Worm (Caenorhabditis elegans) whole organism, mixed stage, embryonic: ENCODE data around the gene fkb-4.

Experiments used
- flh-1 ChIP-seq: fragments of 200-800 bp; sonication (Bioruptor generic); optimal IDR thresholded peaks from 2 replicates; lab custom pipeline; 2018; ENCODE audit warnings: mild to moderate bottlenecking, missing genetic modification characterization, moderate library complexity, missing compliant biosample characterization
- lin-13 ChIP-seq: fragments of 150-350 bp; optimal IDR thresholded peaks from 2 replicates; lab custom pipeline; 2014; ENCODE audit warnings: missing biosample characterization, missing genetic modification characterization
- lin-32 ChIP-seq: fragments of 200-800 bp; sonication (Bioruptor generic); optimal IDR thresholded peaks from 2 replicates; lab custom pipeline; 2018; ENCODE audit warnings: mild to moderate bottlenecking, missing genetic modification characterization, missing compliant biosample characterization
- lsy-2 ChIP-seq: fragments of 150-350 bp; optimal IDR thresholded peaks from 2 replicates; lab custom pipeline; 2014; ENCODE audit warnings: missing biosample characterization, missing genetic modification characterization
- mls-2 ChIP-seq: sonication (generic microtip); optimal IDR thresholded peaks from 2 replicates; lab custom pipeline; 2016; ENCODE audit warnings: mild to moderate bottlenecking, missing genetic modification characterization, moderate library complexity, missing compliant biosample characterization
- nhr-237 ChIP-seq: fragments of 150-350 bp; optimal IDR thresholded peaks from 2 replicates; lab custom pipeline; 2014; ENCODE audit warnings: missing biosample characterization, missing genetic modification characterization
- pha-4 ChIP-seq: fragments of 150-350 bp; optimal IDR thresholded peaks from 2 replicates; lab custom pipeline; 2018; ENCODE audit warnings: missing biosample characterization, missing genetic modification reagents, missing genetic modification characterization
- sptf-1 ChIP-seq: sonication (generic microtip); optimal IDR thresholded peaks from 2 replicates; lab custom pipeline; 2017; ENCODE audit warnings: mild to moderate bottlenecking, missing genetic modification characterization, moderate library complexity, missing compliant biosample characterization
- ztf-11 ChIP-seq: fragments of 150-350 bp; optimal IDR thresholded peaks from 2 replicates; lab custom pipeline; 2014; ENCODE audit warnings: missing biosample characterization, missing genetic modification characterization

DNA sequence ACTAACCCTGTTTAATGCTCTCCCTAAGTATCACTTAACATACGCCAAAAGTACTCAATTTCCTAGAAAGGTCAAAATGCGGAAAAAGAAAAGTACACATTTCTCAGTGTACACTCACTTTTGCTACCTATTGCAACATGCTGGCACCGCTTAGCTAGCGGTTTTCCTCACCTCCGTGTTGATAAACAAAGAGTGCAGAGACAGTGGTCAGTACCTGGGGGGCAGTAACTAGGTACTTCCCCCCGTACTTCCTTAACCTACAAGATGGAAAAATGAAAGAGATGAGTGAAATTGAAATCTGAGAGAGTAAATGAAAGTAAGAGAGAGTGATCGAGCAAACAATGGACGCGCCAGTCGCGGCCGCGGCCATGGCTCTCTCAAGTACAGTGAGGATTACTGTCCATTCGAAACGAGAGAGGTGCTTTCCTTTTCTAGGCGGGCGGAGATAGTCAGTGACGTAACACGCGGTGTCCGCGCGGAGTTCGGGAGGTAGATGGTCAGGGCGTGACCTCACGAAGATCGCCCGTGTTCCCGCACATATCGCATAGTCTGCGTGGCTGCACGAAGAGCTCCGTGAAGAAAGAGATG is 50.7 kb downstream of the fkb-4 start, which contains the start of gene cky-1:
- TF ChIP-seq nhr-237 (tag; lab: Kevin White, UChicago) (no peak), lsy-2 (no peak), flh-1 (no peak), pha-4 (tag; lab: Kevin White, UChicago) (no peak), sptf-1 (tag; lab: Kevin White, UChicago) (no peak), lin-32 (GFP tag; lab: Kevin White, UChicago) (no peak), lin-13 (tag; lab: Kevin White, UChicago) (no peak), ztf-11 (no peak), mls-2 (no peak)
